Fruit fly (Drosophila melanogaster) whole organism, embryonic: Measurements from ENCODE around the gene TwdlX.
A peak's percentile ranks its signal among the peaks of the same experiment; 100 is the strongest.

ENCODE experiments used
- Antp ChIP-seq: fragments of 200-800 bp; sonication (Bioruptor generic); optimal IDR thresholded peaks from 3 replicates; lab custom pipeline; 2016; ENCODE audit warnings: missing biosample characterization, missing genetic modification characterization
- B-H2 ChIP-seq: fragments of 200-800 bp; sonication (Bioruptor generic); optimal IDR thresholded peaks from 2 replicates; lab custom pipeline; 2018; ENCODE audit warnings: missing biosample characterization, mild to moderate bottlenecking, missing genetic modification characterization
- CG10543 ChIP-seq: fragments of 200-800 bp; sonication (Bioruptor generic); optimal IDR thresholded peaks from 3 replicates; lab custom pipeline; 2017; ENCODE audit warnings: missing biosample characterization, mild to moderate bottlenecking, missing genetic modification characterization, moderate library complexity
- CG11085 ChIP-seq: fragments of 200-800 bp; sonication (Bioruptor generic); IDR thresholded peaks from 2 replicates; pipeline ENCODE4 v1.3.6; 2022; ENCODE audit warnings: missing biosample characterization, missing genetic modification characterization
- CG1602 ChIP-seq: fragments of 200-800 bp; sonication (Bioruptor generic); optimal IDR thresholded peaks from 3 replicates; lab custom pipeline; 2016; ENCODE audit warnings: missing biosample characterization, missing genetic modification characterization
- CG16779 ChIP-seq: fragments of 200-800 bp; sonication (Bioruptor generic); IDR thresholded peaks from 2 replicates; pipeline ENCODE4 v1.3.6; 2022; ENCODE audit warnings: missing biosample characterization, missing genetic modification characterization
- CG16863 ChIP-seq: fragments of 200-800 bp; sonication (Bioruptor generic); optimal IDR thresholded peaks from 3 replicates; lab custom pipeline; 2016; ENCODE audit warnings: missing biosample characterization, missing genetic modification characterization
- CG17829 ChIP-seq: fragments of 200-800 bp; optimal IDR thresholded peaks from 2 replicates; lab custom pipeline; 2019; ENCODE audit warnings: missing biosample characterization, mild to moderate bottlenecking, missing genetic modification characterization, moderate library complexity
- CG31224 ChIP-seq: fragments of 200-800 bp; sonication (Bioruptor generic); IDR thresholded peaks from 2 replicates; pipeline ENCODE4 v1.3.6; 2022; ENCODE audit warnings: missing biosample characterization, missing genetic modification characterization
- CG43689 ChIP-seq: fragments of 200-800 bp; sonication (Bioruptor generic); IDR thresholded peaks from 2 replicates; pipeline ENCODE4 v1.3.6; 2022; ENCODE audit warnings: missing biosample characterization, missing genetic modification characterization
- CG4707 ChIP-seq: fragments of 200-800 bp; sonication (Bioruptor generic); optimal IDR thresholded peaks from 2 replicates; lab custom pipeline; 2018; ENCODE audit warnings: missing biosample characterization, mild to moderate bottlenecking, missing genetic modification characterization, moderate library complexity
- CG7556 ChIP-seq: fragments of 200-800 bp; sonication (Bioruptor generic); optimal IDR thresholded peaks from 2 replicates; lab custom pipeline; 2017; ENCODE audit warnings: missing biosample characterization, mild to moderate bottlenecking, missing genetic modification characterization
- CG7786 ChIP-seq: fragments of 200-800 bp; sonication (Bioruptor generic); optimal IDR thresholded peaks from 2 replicates; lab custom pipeline; 2016; ENCODE audit warnings: missing biosample characterization, missing genetic modification characterization
- CG7839 ChIP-seq: fragments of 200-800 bp; sonication (Bioruptor generic); optimal IDR thresholded peaks from 3 replicates; lab custom pipeline; 2018; ENCODE audit warnings: missing biosample characterization, mild to moderate bottlenecking, missing genetic modification characterization, moderate library complexity
- CG7987 ChIP-seq: fragments of 200-800 bp; sonication (Bioruptor generic); optimal IDR thresholded peaks from 2 replicates; lab custom pipeline; 2018; ENCODE audit warnings: missing biosample characterization, mild to moderate bottlenecking, missing genetic modification characterization, moderate library complexity
- CG8281 ChIP-seq: fragments of 200-800 bp; sonication (Bioruptor generic); optimal IDR thresholded peaks from 2 replicates; lab custom pipeline; 2018; ENCODE audit warnings: missing biosample characterization, mild to moderate bottlenecking, missing genetic modification characterization, moderate library complexity
- CG8924 ChIP-seq: fragments of 200-800 bp; optimal IDR thresholded peaks from 3 replicates; lab custom pipeline; 2019; ENCODE audit warnings: missing biosample characterization, mild to moderate bottlenecking, missing genetic modification characterization, moderate library complexity
- Dek ChIP-seq: fragments of 200-800 bp; sonication (Bioruptor generic); optimal IDR thresholded peaks from 3 replicates; lab custom pipeline; 2019; ENCODE audit warnings: missing biosample characterization, mild to moderate bottlenecking, missing genetic modification characterization, moderate library complexity
- Doc2 ChIP-seq: fragments of 200-800 bp; sonication (Bioruptor generic); IDR thresholded peaks from 2 replicates; pipeline ENCODE4 v1.3.6; 2022; ENCODE audit warnings: missing biosample characterization, missing genetic modification characterization
- Drgx ChIP-seq: fragments of 200-800 bp; sonication (Bioruptor generic); IDR thresholded peaks from 2 replicates; pipeline ENCODE4 v1.3.6; 2022; ENCODE audit warnings: missing biosample characterization, missing genetic modification characterization
- Ets97D ChIP-seq: fragments of 200-800 bp; sonication (Bioruptor generic); optimal IDR thresholded peaks from 3 replicates; lab custom pipeline; 2016; ENCODE audit warnings: missing biosample characterization, missing genetic modification characterization
- GATAe ChIP-seq: fragments of 200-800 bp; sonication (Bioruptor generic); conservative IDR thresholded peaks from 2 replicates; pipeline ENCODE4 v1.3.6; 2022; ENCODE audit warnings: missing biosample characterization, missing genetic modification characterization
- Gug ChIP-seq: fragments of 200-800 bp; sonication (Bioruptor generic); IDR thresholded peaks from 4 replicates; pipeline ENCODE4 v1.3.6; 2022; ENCODE audit warnings: missing biosample characterization, missing genetic modification characterization
- HLH54F ChIP-seq: fragments of 200-800 bp; sonication (Bioruptor generic); optimal IDR thresholded peaks from 3 replicates; lab custom pipeline; 2016; ENCODE audit warnings: missing biosample characterization, missing genetic modification characterization
- Jarid2 ChIP-seq: fragments of 200-800 bp; sonication (Bioruptor generic); optimal IDR thresholded peaks from 3 replicates; lab custom pipeline; 2017; ENCODE audit warnings: mild to moderate bottlenecking, missing biosample characterization, missing genetic modification reagents, missing genetic modification characterization
- Lpt ChIP-seq: fragments of >200 bp; optimal IDR thresholded peaks from 2 replicates; lab custom pipeline; 2018; ENCODE audit warnings: missing biosample characterization, missing genetic modification characterization
- Optix ChIP-seq: fragments of 200-800 bp; sonication (Bioruptor generic); IDR thresholded peaks from 3 replicates; pipeline ENCODE4 v1.3.6; 2022; ENCODE audit warnings: missing biosample characterization, missing genetic modification characterization
- Ptx1 ChIP-seq: fragments of 200-800 bp; sonication (Bioruptor generic); IDR thresholded peaks from 2 replicates; pipeline ENCODE4 v1.3.6; 2022; ENCODE audit warnings: missing biosample characterization, missing genetic modification characterization
- Spps ChIP-seq: fragments of 200-800 bp; sonication (Bioruptor generic); optimal IDR thresholded peaks from 2 replicates; lab custom pipeline; 2018; ENCODE audit warnings: missing biosample characterization, mild to moderate bottlenecking, missing genetic modification characterization
- Vsx1 ChIP-seq: fragments of 200-800 bp; sonication (Bioruptor generic); optimal IDR thresholded peaks from 2 replicates; lab custom pipeline; 2017; ENCODE audit warnings: missing biosample characterization, mild to moderate bottlenecking, missing genetic modification characterization, missing genetic modification reagents
- bsh ChIP-seq, 2 experiments: fragments of 200-800 bp; sonication (Bioruptor generic); optimal IDR thresholded peaks; 2 replicates each; lab custom pipeline; 2017 to 2018; ENCODE audit warnings: mild to moderate bottlenecking in 2 of 2, missing biosample characterization in 2 of 2, missing genetic modification characterization in 2 of 2, moderate library complexity in 1 of 2
- caup ChIP-seq: fragments of 200-800 bp; sonication (Bioruptor generic); optimal IDR thresholded peaks from 3 replicates; lab custom pipeline; 2017; ENCODE audit warnings: missing biosample characterization, mild to moderate bottlenecking, missing genetic modification characterization, moderate library complexity; ENCODE audit not compliant: severe bottlenecking
- chinmo ChIP-seq: fragments of 200-800 bp; sonication (Bioruptor generic); IDR thresholded peaks from 4 replicates; pipeline ENCODE4 v1.3.6; 2022; ENCODE audit warnings: missing biosample characterization, missing genetic modification characterization; ENCODE audit not compliant: partially characterized antibody
- da ChIP-seq: fragments of 200-800 bp; sonication (Bioruptor generic); optimal IDR thresholded peaks from 2 replicates; lab custom pipeline; 2016; ENCODE audit warnings: missing biosample characterization, missing genetic modification characterization
- emc ChIP-seq: fragments of 200-800 bp; sonication (Bioruptor generic); optimal IDR thresholded peaks from 2 replicates; lab custom pipeline; 2016; ENCODE audit warnings: missing biosample characterization, missing genetic modification characterization
- fd64A ChIP-seq: fragments of 200-800 bp; sonication (Bioruptor generic); optimal IDR thresholded peaks from 3 replicates; lab custom pipeline; 2018; ENCODE audit warnings: missing biosample characterization, mild to moderate bottlenecking, missing genetic modification characterization
- gem ChIP-seq: fragments of 200-800 bp; sonication (Bioruptor generic); optimal IDR thresholded peaks from 2 replicates; lab custom pipeline; 2019; ENCODE audit warnings: missing biosample characterization, mild to moderate bottlenecking, missing genetic modification characterization, moderate library complexity
- kni ChIP-seq: fragments of 200-800 bp; sonication (Bioruptor generic); optimal IDR thresholded peaks from 3 replicates; lab custom pipeline; 2017; ENCODE audit warnings: mild to moderate bottlenecking, missing biosample characterization, missing genetic modification reagents, missing genetic modification characterization
- knrl ChIP-seq: fragments of 200-800 bp; sonication (Bioruptor generic); IDR thresholded peaks from 3 replicates; pipeline ENCODE4 v1.3.6; 2022; ENCODE audit warnings: missing biosample characterization, missing genetic modification characterization; ENCODE audit not compliant: partially characterized antibody
- nmo ChIP-seq: fragments of 200-800 bp; sonication (Bioruptor generic); optimal IDR thresholded peaks from 2 replicates; lab custom pipeline; 2018; ENCODE audit warnings: missing biosample characterization, mild to moderate bottlenecking, missing genetic modification characterization, moderate library complexity
- oc ChIP-seq: fragments of 200-800 bp; sonication (Bioruptor generic); optimal IDR thresholded peaks from 2 replicates; lab custom pipeline; 2018; ENCODE audit warnings: missing biosample characterization, mild to moderate bottlenecking, missing genetic modification characterization, moderate library complexity
- peb ChIP-seq: fragments of 200-800 bp; sonication (Bioruptor generic); IDR thresholded peaks from 2 replicates; pipeline ENCODE4 v1.3.6; 2022; ENCODE audit warnings: missing biosample characterization, missing genetic modification characterization
- pzg ChIP-seq: fragments of 200-800 bp; sonication (Bioruptor generic); optimal IDR thresholded peaks from 3 replicates; lab custom pipeline; 2018; ENCODE audit warnings: missing biosample characterization, mild to moderate bottlenecking, missing genetic modification characterization, moderate library complexity
- sens ChIP-seq: fragments of 200-800 bp; sonication (Bioruptor generic); peaks from one replicate; lab custom pipeline; 2016; ENCODE audit warnings: missing biosample characterization, missing genetic modification characterization
- tap ChIP-seq: fragments of 200-800 bp; optimal IDR thresholded peaks from 3 replicates; lab custom pipeline; 2019; ENCODE audit warnings: missing biosample characterization, mild to moderate bottlenecking, missing genetic modification characterization, moderate library complexity
- tx ChIP-seq: fragments of 200-800 bp; sonication (Bioruptor generic); optimal IDR thresholded peaks from 2 replicates; lab custom pipeline; 2016; ENCODE audit warnings: missing biosample characterization, missing genetic modification characterization

The TwdlX gene

DNA sequence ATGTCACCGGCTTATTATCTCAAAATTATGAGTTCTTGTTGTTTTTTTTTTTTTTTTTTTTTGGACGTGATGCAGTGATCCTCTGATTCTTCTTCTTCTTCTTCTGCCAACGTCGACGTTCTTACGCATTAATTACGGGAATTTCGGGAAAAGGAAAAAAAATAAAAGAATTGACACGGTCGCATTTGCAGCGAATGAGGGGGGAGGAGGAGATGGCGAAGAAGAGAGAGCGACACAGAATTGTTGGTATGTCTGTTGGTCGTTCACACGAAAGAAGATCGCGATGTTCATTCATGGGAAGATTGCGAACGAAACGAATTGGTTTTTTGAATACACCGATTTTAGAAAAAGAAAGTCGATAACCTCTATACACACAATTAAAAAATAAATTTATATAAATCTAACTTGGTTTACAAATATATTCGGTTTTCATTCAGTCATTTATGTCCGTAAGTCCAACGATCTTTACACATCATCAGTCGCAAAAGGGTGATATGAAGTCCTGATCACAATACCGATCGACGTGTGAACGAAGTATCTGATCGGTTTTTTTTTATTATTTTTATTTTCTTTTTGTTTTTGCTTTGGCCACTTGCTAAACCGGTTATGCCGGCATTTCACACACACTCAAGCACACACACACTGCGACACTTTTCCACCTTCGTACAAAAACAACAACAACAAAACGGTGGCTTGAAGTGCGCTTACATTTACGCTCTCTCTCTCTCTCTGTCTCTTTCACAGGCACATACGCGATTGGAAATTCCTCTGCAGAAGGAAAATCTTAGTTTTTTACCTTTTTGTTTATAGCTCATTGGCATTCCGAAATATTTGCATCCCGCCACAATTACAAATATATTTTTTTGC is 20.1 kb downstream of the TwdlX start (continued):
- TF ChIP-seq CG8924: peak; percentile 83
- peak; percentile 82 for TF ChIP-seq nmo (GFP tag; lab: Kevin White, UChicago)
- no peak for TF ChIP-seq CG11085 (GFP tag; lab: Robert Waterston, UW)
- no peak for TF ChIP-seq Optix
- TF ChIP-seq Ets97D (GFP tag; lab: Kevin White, UChicago): no peak
- peak; percentile 89 for TF ChIP-seq gem (tag; lab: Kevin White, UChicago)
- TF ChIP-seq pzg (GFP tag; lab: Kevin White, UChicago): no peak
- TF ChIP-seq chinmo (GFP tag; lab: Robert Waterston, UW): 0 out of 4 replicates have a peak, but pooled peaks have one; percentile 14
- TF ChIP-seq Ptx1 (GFP tag; lab: Robert Waterston, UW): peak; percentile 61
- TF ChIP-seq tx: no peak
- peak; percentile 17 for TF ChIP-seq HLH54F (GFP tag; lab: Kevin White, UChicago)
- TF ChIP-seq kni (GFP tag; lab: Kevin White, UChicago): peak; percentile 66

DNA sequence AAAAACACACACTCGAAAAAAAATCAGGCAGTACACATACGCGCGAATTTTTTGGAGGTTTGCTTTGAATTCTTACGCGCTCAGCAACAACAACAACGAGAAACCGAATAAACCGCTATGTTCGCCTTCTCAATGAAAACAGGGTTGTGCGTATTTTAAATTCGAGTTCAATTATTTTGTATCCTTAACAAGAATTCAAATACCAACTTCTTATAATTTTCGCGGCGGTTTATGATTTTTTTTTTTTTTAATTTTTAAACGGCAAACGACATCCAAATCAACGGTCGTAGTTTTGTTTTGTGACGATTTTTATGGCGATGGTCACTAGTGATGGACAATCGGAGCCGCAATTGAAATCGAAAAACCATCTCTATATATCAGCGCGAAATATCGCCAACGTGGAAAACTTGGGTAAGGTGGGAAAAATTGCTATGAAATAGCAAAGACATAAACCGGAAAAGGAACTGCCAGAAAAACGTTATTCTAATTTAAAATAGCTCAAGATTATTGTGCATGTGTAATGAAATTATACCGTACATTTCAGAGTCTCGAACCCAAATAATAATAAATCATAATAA is 20.8 kb downstream of the TwdlX start, which contains the start of gene goe:
goe (minus strand) TSS at position 332 of the 578 bp plus-strand sequence.
- TF ChIP-seq Antp (GFP tag; lab: Kevin White, UChicago): peak; percentile 84
- TF ChIP-seq Dek (tag; lab: Kevin White, UChicago): peak; percentile 82
- TF ChIP-seq bsh (GFP tag; optimal IDR thresholded peaks at IDR 0.05; lab: Kevin White, UChicago): peak in 1 of 2 experiments; percentile 63
- TF ChIP-seq peb (GFP tag; lab: Robert Waterston, UW): no peak
- TF ChIP-seq tap (tag; lab: Kevin White, UChicago): peak; percentile 34
- TF ChIP-seq CG7786: peak; percentile 80
- TF ChIP-seq Spps (tag; lab: Kevin White, UChicago): no peak
- TF ChIP-seq CG8281 (tag; lab: Kevin White, UChicago): peak; percentile 39
- peak; percentile 81 for TF ChIP-seq Gug (GFP tag; lab: Robert Waterston, UW)
- TF ChIP-seq B-H2 (GFP tag; lab: Kevin White, UChicago): peak; percentile 74
- TF ChIP-seq sens: peak; percentile 97
- TF ChIP-seq emc (GFP tag; lab: Kevin White, UChicago): peak; percentile 59
- peak; percentile 56 for TF ChIP-seq CG16863 (GFP tag; lab: Kevin White, UChicago)
- no peak for TF ChIP-seq Lpt (GFP tag; lab: Kevin White, UChicago)
- TF ChIP-seq Doc2: no peak
- TF ChIP-seq oc: peak; percentile 43
- TF ChIP-seq CG10543: peak; percentile 89
- TF ChIP-seq CG7839 (tag; lab: Kevin White, UChicago): peak; percentile 66
- peak; percentile 75 for TF ChIP-seq da
- peak; percentile 87 for TF ChIP-seq knrl (GFP tag; lab: Robert Waterston, UW)
- TF ChIP-seq CG31224 (GFP tag; lab: Robert Waterston, UW): peak; percentile 69
- TF ChIP-seq caup: peak; percentile 83
- TF ChIP-seq GATAe (GFP tag; lab: Robert Waterston, UW): peak; percentile 51; the same call in 1 of the 2 replicates
- peak; percentile 83 for TF ChIP-seq CG7987
- peak; percentile 70 for TF ChIP-seq CG1602 (GFP tag; lab: Kevin White, UChicago)
- peak; percentile 34 for TF ChIP-seq CG7556 (GFP tag; lab: Kevin White, UChicago)
- peak; percentile 74 for TF ChIP-seq CG43689 (GFP tag; lab: Robert Waterston, UW)
- TF ChIP-seq Optix: peak; percentile 73; the same call in 2 of the 3 replicates
- TF ChIP-seq CG4707 (GFP tag; lab: Kevin White, UChicago): peak; percentile 63
- TF ChIP-seq Jarid2 (GFP tag; lab: Kevin White, UChicago): peak; percentile 49
- TF ChIP-seq CG17829 (tag; lab: Kevin White, UChicago): peak; percentile 45
- TF ChIP-seq CG16779 (GFP tag; lab: Robert Waterston, UW): peak; percentile 74; the same call in 1 of the 2 replicates
- TF ChIP-seq Drgx: peak; percentile 61
- no peak for TF ChIP-seq fd64A (GFP tag; lab: Kevin White, UChicago)
- peak; percentile 80 for TF ChIP-seq Vsx1 (GFP tag; lab: Kevin White, UChicago)
